Worm (Caenorhabditis elegans) whole organism, midembryonic: ENCODE results near the gene cdc-14.

Experiments
- ref-1 ChIP-seq: fragments of 200-800 bp; sonication (Bioruptor generic); conservative IDR thresholded peaks from 2 replicates; pipeline ENCODE4 v1.3.6; 2022; ENCODE audit warnings: missing genetic modification reagents, missing genetic modification characterization, missing compliant biosample characterization
- tab-1 ChIP-seq: fragments of 200-800 bp; sonication (Bioruptor generic); IDR thresholded peaks from 2 replicates; pipeline ENCODE4 v1.3.6; 2022; ENCODE audit warnings: missing genetic modification characterization, missing compliant biosample characterization
- ztf-23 ChIP-seq: fragments of 200-800 bp; sonication (Bioruptor generic); IDR thresholded peaks from 2 replicates; pipeline ENCODE4 v1.3.6; 2022; ENCODE audit warnings: missing genetic modification reagents, missing genetic modification characterization, missing compliant biosample characterization
- ztf-29 ChIP-seq: fragments of 200-800 bp; sonication (Bioruptor generic); IDR thresholded peaks from 2 replicates; pipeline ENCODE4 v1.3.6; 2022; ENCODE audit warnings: missing genetic modification reagents, missing genetic modification characterization, missing compliant biosample characterization

ce11 chrII:5619298-5619697 lies 26.1 kb upstream of the cdc-14 start, which contains the start of gene dhs-6:
- no peak for TF ChIP-seq ztf-23 (GFP tag; lab: Robert Waterston, UW)
- TF ChIP-seq ref-1: no peak
- TF ChIP-seq tab-1 (GFP tag; lab: Robert Waterston, UW): no peak
- no peak for TF ChIP-seq ztf-29
